Fruit fly (Drosophila melanogaster) whole organism, wandering third instar larva: ENCODE data around the gene mus312.

Experiments used
- Abd-B ChIP-seq: fragments of >200 bp; optimal IDR thresholded peaks from 2 replicates; lab custom pipeline; 2017; ENCODE audit warnings: missing biosample characterization, missing genetic modification characterization
- CG32264 ChIP-seq: fragments of 200-800 bp; sonication (Bioruptor generic); optimal IDR thresholded peaks from 2 replicates; lab custom pipeline; 2016; ENCODE audit warnings: missing biosample characterization, missing genetic modification characterization
- CG9705 ChIP-seq: fragments of 200-800 bp; sonication (Bioruptor generic); optimal IDR thresholded peaks from 2 replicates; lab custom pipeline; 2018; ENCODE audit warnings: missing biosample characterization, mild to moderate bottlenecking, missing genetic modification characterization
- Dfd ChIP-seq: fragments of >200 bp; optimal IDR thresholded peaks from 2 replicates; lab custom pipeline; 2017; ENCODE audit warnings: missing biosample characterization, missing genetic modification characterization
- Dif ChIP-seq: fragments of 200-275, 200-300 bp; sonication (Bioruptor generic); optimal IDR thresholded peaks from 2 replicates; lab custom pipeline; 2018; ENCODE audit warnings: missing biosample characterization, missing genetic modification characterization; ENCODE audit not compliant: partially characterized antibody
- HLH106 ChIP-seq: fragments of 200-800 bp; optimal IDR thresholded peaks from 3 replicates; lab custom pipeline; 2019; ENCODE audit warnings: missing biosample characterization, mild to moderate bottlenecking, missing genetic modification characterization, moderate library complexity
- Hr78 ChIP-seq: fragments of >200 bp; optimal IDR thresholded peaks from 2 replicates; lab custom pipeline; 2017; ENCODE audit warnings: missing biosample characterization, missing genetic modification characterization
- Myc ChIP-seq: fragments of >200 bp; optimal IDR thresholded peaks from 2 replicates; lab custom pipeline; 2017
- OdsH ChIP-seq: fragments of 200-800 bp; sonication (Bioruptor generic); optimal IDR thresholded peaks from 2 replicates; lab custom pipeline; 2016; ENCODE audit warnings: missing biosample characterization, mild to moderate bottlenecking, missing genetic modification characterization
- h ChIP-seq: fragments of 200-800 bp; sonication (Bioruptor generic); optimal IDR thresholded peaks from 3 replicates; lab custom pipeline; 2016; ENCODE audit warnings: missing biosample characterization, mild to moderate bottlenecking, missing genetic modification characterization
- pan ChIP-seq: fragments of >200 bp; optimal IDR thresholded peaks from 2 replicates; lab custom pipeline; 2017
- psq ChIP-seq: fragments of 200-800 bp; sonication (Bioruptor generic); optimal IDR thresholded peaks from 3 replicates; lab custom pipeline; 2017; ENCODE audit warnings: missing biosample characterization, mild to moderate bottlenecking, missing genetic modification characterization, moderate library complexity
- rgr ChIP-seq: fragments of 200-800 bp; sonication (Bioruptor generic); optimal IDR thresholded peaks from 3 replicates; lab custom pipeline; 2016; ENCODE audit warnings: missing biosample characterization, mild to moderate bottlenecking, missing genetic modification characterization
- usp ChIP-seq: fragments of >200 bp; optimal IDR thresholded peaks from 2 replicates; lab custom pipeline; 2017; ENCODE audit warnings: missing biosample characterization, missing genetic modification characterization

DNA sequence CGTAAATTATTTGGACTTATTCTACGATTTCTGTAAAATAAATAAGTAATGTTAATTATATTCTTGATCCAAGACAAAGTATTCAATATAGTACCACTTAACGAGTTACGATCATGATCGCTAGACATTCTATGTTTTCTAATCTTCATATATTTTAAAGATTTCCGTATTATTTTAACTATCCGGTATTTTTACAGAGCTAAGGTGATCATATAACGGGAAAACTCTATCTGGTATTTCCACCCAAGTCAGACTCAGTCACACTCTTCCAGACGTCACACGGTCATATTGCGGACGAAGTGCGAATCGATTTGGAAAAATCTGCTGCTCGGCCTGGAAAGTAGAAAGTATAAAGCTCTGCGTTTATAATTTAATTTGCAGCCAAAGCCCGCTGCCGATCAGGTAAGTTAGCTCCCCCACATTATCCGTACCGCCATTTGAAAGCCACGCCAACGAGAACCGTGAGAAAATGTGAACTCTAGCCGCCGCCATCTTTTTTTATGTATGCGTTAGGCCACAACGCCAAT is 10.3 kb downstream of the mus312 start, which contains the start of the genes lark and eco:
- TF ChIP-seq pan (lab: Kevin White, UChicago) (no peak), psq (GFP tag; lab: Kevin White, UChicago) (no peak), Myc (lab: Kevin White, UChicago) (no peak), HLH106 (no peak), CG9705 (GFP tag; lab: Kevin White, UChicago) (no peak), rgr (GFP tag; lab: Kevin White, UChicago) (no peak), CG32264 (GFP tag; lab: Kevin White, UChicago) (no peak), Hr78 (GFP tag; lab: Kevin White, UChicago) (no peak), OdsH (GFP tag; lab: Kevin White, UChicago) (no peak), usp (no peak), h (GFP tag; lab: Kevin White, UChicago) (no peak), Dif (GFP tag; lab: Kevin White, UChicago) (no peak), Abd-B (GFP tag; lab: Kevin White, UChicago) (no peak), Dfd (GFP tag; lab: Kevin White, UChicago) (no peak)
